Worm (Caenorhabditis elegans) whole organism, early embryonic: ENCODE measurements around the gene ran-1.

Source experiments
- B0310.2 ChIP-seq: sonication (generic microtip); optimal IDR thresholded peaks from 2 replicates; lab custom pipeline; 2016; ENCODE audit warnings: mild to moderate bottlenecking, missing genetic modification characterization, missing compliant biosample characterization
- F13C5.2 ChIP-seq: sonication (generic microtip); optimal IDR thresholded peaks from 2 replicates; lab custom pipeline; 2017; ENCODE audit warnings: mild to moderate bottlenecking, missing genetic modification characterization, inconsistent platforms, missing compliant biosample characterization
- aly-1 ChIP-seq: sonication (generic microtip); optimal IDR thresholded peaks from 2 replicates; lab custom pipeline; 2016; ENCODE audit warnings: missing genetic modification characterization, missing compliant biosample characterization
- ama-1 ChIP-seq: fragments of 150-350 bp; optimal IDR thresholded peaks from 2 replicates; lab custom pipeline; 2014
- ceh-36 ChIP-seq: sonication (generic microtip); optimal IDR thresholded peaks from 2 replicates; lab custom pipeline; 2016; ENCODE audit warnings: missing genetic modification characterization, inconsistent platforms, missing compliant biosample characterization
- flt-1 ChIP-seq: fragments of 200-800 bp; sonication (Bioruptor generic); IDR thresholded peaks from 2 replicates; pipeline ENCODE4 v1.3.6; 2022; ENCODE audit warnings: missing genetic modification characterization, missing compliant biosample characterization
- hmbx-1 ChIP-seq: sonication (generic microtip); optimal IDR thresholded peaks from 2 replicates; lab custom pipeline; 2016; ENCODE audit warnings: mild to moderate bottlenecking, missing genetic modification characterization, missing compliant biosample characterization
- hmg-4 ChIP-seq: fragments of 200-800 bp; sonication (Bioruptor generic); optimal IDR thresholded peaks from 2 replicates; lab custom pipeline; 2018; ENCODE audit warnings: mild to moderate bottlenecking, missing genetic modification characterization, missing compliant biosample characterization
- hnd-1 ChIP-seq: sonication (generic microtip); optimal IDR thresholded peaks from 2 replicates; lab custom pipeline; 2016; ENCODE audit warnings: missing genetic modification characterization, missing compliant biosample characterization
- pes-1 ChIP-seq: fragments of 200-800 bp; sonication (Bioruptor generic); IDR thresholded peaks from 2 replicates; pipeline ENCODE4 v1.3.6; 2022; ENCODE audit warnings: missing genetic modification reagents, missing genetic modification characterization, missing compliant biosample characterization
- scrt-1 ChIP-seq: fragments of 200-800 bp; sonication (Bioruptor generic); IDR thresholded peaks from 2 replicates; pipeline ENCODE4 v1.3.6; 2022; ENCODE audit warnings: missing genetic modification characterization, missing compliant biosample characterization
- sea-1 ChIP-seq: fragments of 200-800 bp; sonication (Bioruptor generic); conservative IDR thresholded peaks from 2 replicates; pipeline ENCODE4 v1.3.6; 2022; ENCODE audit warnings: missing genetic modification characterization, missing compliant biosample characterization

DNA sequence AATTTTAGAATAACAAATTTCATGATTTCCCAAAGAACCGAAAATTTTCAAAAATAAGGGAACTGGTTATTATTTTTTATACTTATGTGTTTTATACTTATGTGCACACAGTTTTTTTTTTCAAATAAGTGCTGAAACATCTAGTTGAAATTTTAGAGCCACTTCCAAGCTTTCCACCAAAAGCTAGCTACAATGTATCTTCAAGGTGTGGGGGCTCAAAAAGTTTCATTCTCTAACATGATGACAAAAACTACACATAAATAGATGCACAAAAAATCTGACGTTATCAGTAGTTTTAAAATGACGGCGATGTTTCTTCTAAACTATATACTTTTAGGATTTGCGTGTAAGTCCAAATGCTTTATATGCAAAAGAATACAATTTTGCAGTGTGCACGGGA lies 46.5 kb upstream of the ran-1 start, which contains the start of gene clec-163:
- TF ChIP-seq ama-1 (lab: Kevin White, UChicago) (no peak), flt-1 (GFP tag; lab: Robert Waterston, UW) (no peak), F13C5.2 (tag; lab: Kevin White, UChicago) (no peak), scrt-1 (no peak), hmbx-1 (tag; lab: Kevin White, UChicago) (no peak), sea-1 (no peak), aly-1 (no peak), hnd-1 (no peak), hmg-4 (GFP tag; lab: Kevin White, UChicago) (no peak), ceh-36 (tag; lab: Kevin White, UChicago) (no peak), B0310.2 (tag; lab: Kevin White, UChicago) (no peak), pes-1 (GFP tag; lab: Robert Waterston, UW) (no peak)
